Fruit fly (Drosophila melanogaster) whole organism, prepupa: ENCODE results near the gene Osi19.

Experiments
- CG10631 ChIP-seq: fragments of 200-800 bp; sonication (Bioruptor generic); optimal IDR thresholded peaks from 2 replicates; lab custom pipeline; 2016; ENCODE audit warnings: missing biosample characterization, missing genetic modification characterization
- CG11762 ChIP-seq: fragments of 200-800 bp; sonication (Bioruptor generic); optimal IDR thresholded peaks from 3 replicates; lab custom pipeline; 2016; ENCODE audit warnings: missing biosample characterization, missing genetic modification characterization; ENCODE audit not compliant: insufficient read depth
- CG15336 ChIP-seq: fragments of 200-800 bp; sonication (Bioruptor generic); IDR thresholded peaks from 2 replicates; pipeline ENCODE4 v1.3.6; 2022; ENCODE audit warnings: missing biosample characterization, missing genetic modification characterization
- CG1621 ChIP-seq: fragments of 200-800 bp; sonication (Bioruptor generic); optimal IDR thresholded peaks from 3 replicates; lab custom pipeline; 2018; ENCODE audit warnings: missing biosample characterization, mild to moderate bottlenecking, missing genetic modification characterization
- CG3032 ChIP-seq: fragments of 200-800 bp; optimal IDR thresholded peaks from 2 replicates; lab custom pipeline; 2019; ENCODE audit warnings: missing biosample characterization, mild to moderate bottlenecking, missing genetic modification characterization, moderate library complexity
- CG31627 ChIP-seq: fragments of 200-800 bp; sonication (Bioruptor generic); optimal IDR thresholded peaks from 3 replicates; lab custom pipeline; 2016; ENCODE audit warnings: missing biosample characterization, missing genetic modification characterization
- CG34406 ChIP-seq: fragments of 200-800 bp; sonication (Bioruptor generic); optimal IDR thresholded peaks from 3 replicates; lab custom pipeline; 2016; ENCODE audit warnings: missing biosample characterization, missing genetic modification characterization
- CG3919 ChIP-seq: fragments of 200-800 bp; sonication (Bioruptor generic); optimal IDR thresholded peaks from 3 replicates; lab custom pipeline; 2016; ENCODE audit warnings: missing biosample characterization, missing genetic modification characterization
- CG4318 ChIP-seq: fragments of 200-800 bp; sonication (Bioruptor generic); optimal IDR thresholded peaks from 3 replicates; lab custom pipeline; 2017; ENCODE audit warnings: missing biosample characterization, mild to moderate bottlenecking, missing genetic modification characterization
- CG6163 ChIP-seq: fragments of 200-800 bp; sonication (Bioruptor generic); IDR thresholded peaks from 3 replicates; pipeline ENCODE4 v1.3.6; 2022; ENCODE audit warnings: missing biosample characterization, missing genetic modification characterization
- CG6792 ChIP-seq: fragments of 200-800 bp; sonication (Bioruptor generic); optimal IDR thresholded peaks from 3 replicates; lab custom pipeline; 2016; ENCODE audit warnings: missing biosample characterization, missing genetic modification characterization
- CG6808 ChIP-seq: fragments of 200-800 bp; sonication (Bioruptor generic); optimal IDR thresholded peaks from 3 replicates; lab custom pipeline; 2017; ENCODE audit warnings: missing biosample characterization, missing genetic modification characterization, mild to moderate bottlenecking, moderate library complexity, missing genetic modification reagents
- CG6854 ChIP-seq: fragments of 200-800 bp; sonication (Bioruptor generic); optimal IDR thresholded peaks from 2 replicates; lab custom pipeline; 2017; ENCODE audit warnings: missing biosample characterization, mild to moderate bottlenecking, missing genetic modification characterization
- CG7368 ChIP-seq: fragments of 200-800 bp; sonication (Bioruptor generic); optimal IDR thresholded peaks from 3 replicates; lab custom pipeline; 2016; ENCODE audit warnings: missing biosample characterization, missing genetic modification characterization
- CG8119 ChIP-seq: fragments of 200-800 bp; sonication (Bioruptor generic); IDR thresholded peaks from 3 replicates; pipeline ENCODE4 v1.3.6; 2022; ENCODE audit warnings: missing biosample characterization, missing genetic modification characterization
- CG8319 ChIP-seq: fragments of 200-800 bp; sonication (Bioruptor generic); optimal IDR thresholded peaks from 3 replicates; lab custom pipeline; 2016; ENCODE audit warnings: missing biosample characterization, missing genetic modification characterization
- CG8632 ChIP-seq: fragments of 200-800 bp; sonication (Bioruptor generic); optimal IDR thresholded peaks from 3 replicates; lab custom pipeline; 2016; ENCODE audit warnings: missing biosample characterization, missing genetic modification characterization
- Eip75B ChIP-seq: fragments of 200-800 bp; sonication (Bioruptor generic); optimal IDR thresholded peaks from 3 replicates; lab custom pipeline; 2016; ENCODE audit warnings: missing biosample characterization, missing genetic modification characterization
- Eip78C ChIP-seq: fragments of 200-800 bp; sonication (Bioruptor generic); peaks from one replicate; lab custom pipeline; 2016; ENCODE audit warnings: missing biosample characterization, missing genetic modification characterization
- Ets21C ChIP-seq: fragments of 200-800 bp; sonication (Bioruptor generic); optimal IDR thresholded peaks from 3 replicates; lab custom pipeline; 2016; ENCODE audit warnings: missing biosample characterization, missing genetic modification characterization
- Ets96B ChIP-seq: fragments of 200-800 bp; optimal IDR thresholded peaks from 2 replicates; lab custom pipeline; 2019; ENCODE audit warnings: missing biosample characterization, mild to moderate bottlenecking, missing genetic modification characterization, moderate library complexity
- Gug ChIP-seq: fragments of 200-800 bp; sonication (Bioruptor generic); IDR thresholded peaks from 2 replicates; pipeline ENCODE4 v1.3.6; 2022; ENCODE audit warnings: missing biosample characterization, missing genetic modification characterization
- Hr39 ChIP-seq: fragments of 200-800 bp; sonication (Bioruptor generic); optimal IDR thresholded peaks from 2 replicates; lab custom pipeline; 2016; ENCODE audit warnings: missing biosample characterization, missing genetic modification characterization
- Hr4 ChIP-seq: fragments of 200-800 bp; sonication (Bioruptor generic); optimal IDR thresholded peaks from 3 replicates; lab custom pipeline; 2016; ENCODE audit warnings: missing biosample characterization, missing genetic modification characterization
- Lpt ChIP-seq: fragments of 200-800 bp; sonication (Bioruptor generic); optimal IDR thresholded peaks from 3 replicates; lab custom pipeline; 2016; ENCODE audit warnings: missing biosample characterization, missing genetic modification characterization
- OdsH ChIP-seq: fragments of 200-800 bp; sonication (Bioruptor generic); optimal IDR thresholded peaks from 3 replicates; lab custom pipeline; 2016; ENCODE audit warnings: missing biosample characterization, missing genetic modification characterization
- Smox ChIP-seq: fragments of 200-800 bp; sonication (Bioruptor generic); optimal IDR thresholded peaks from 3 replicates; lab custom pipeline; 2016; ENCODE audit warnings: missing biosample characterization, missing genetic modification characterization
- Sox102F ChIP-seq: fragments of 200-800 bp; sonication (Bioruptor generic); optimal IDR thresholded peaks from 2 replicates; lab custom pipeline; 2016; ENCODE audit warnings: missing biosample characterization, mild to moderate bottlenecking, missing genetic modification characterization
- Sox15 ChIP-seq: fragments of 200-800 bp; sonication (Bioruptor generic); optimal IDR thresholded peaks from 3 replicates; lab custom pipeline; 2016; ENCODE audit warnings: missing biosample characterization, missing genetic modification characterization
- achi ChIP-seq: fragments of 200-800 bp; sonication (Bioruptor generic); optimal IDR thresholded peaks from 3 replicates; lab custom pipeline; 2016; ENCODE audit warnings: missing biosample characterization, missing genetic modification characterization
- acj6 ChIP-seq: fragments of 200-800 bp; sonication (Bioruptor generic); optimal IDR thresholded peaks from 3 replicates; lab custom pipeline; 2016; ENCODE audit warnings: missing biosample characterization, missing genetic modification characterization
- dac ChIP-seq: fragments of 200-800 bp; sonication (Bioruptor generic); optimal IDR thresholded peaks from 2 replicates; lab custom pipeline; 2017; ENCODE audit warnings: missing biosample characterization, mild to moderate bottlenecking, missing genetic modification characterization
- dsx ChIP-seq: fragments of 200-800 bp; optimal IDR thresholded peaks from 3 replicates; lab custom pipeline; 2019; ENCODE audit warnings: missing biosample characterization, mild to moderate bottlenecking, missing genetic modification characterization, moderate library complexity; ENCODE audit not compliant: poor library complexity, severe bottlenecking
- eg ChIP-seq: fragments of 200-800 bp; sonication (Bioruptor generic); IDR thresholded peaks from 3 replicates; pipeline ENCODE4 v1.3.6; 2022; ENCODE audit warnings: missing biosample characterization, missing genetic modification characterization
- esn ChIP-seq: fragments of 200-800 bp; sonication (Bioruptor generic); optimal IDR thresholded peaks from 2 replicates; lab custom pipeline; 2016; ENCODE audit warnings: missing biosample characterization, mild to moderate bottlenecking, missing genetic modification characterization, moderate library complexity
- lz ChIP-seq: fragments of 200-800 bp; sonication (Bioruptor generic); optimal IDR thresholded peaks from 3 replicates; lab custom pipeline; 2016; ENCODE audit warnings: missing biosample characterization, missing genetic modification characterization
- pdm3 ChIP-seq: fragments of 200-800 bp; sonication (Bioruptor generic); optimal IDR thresholded peaks from 3 replicates; lab custom pipeline; 2016; ENCODE audit warnings: missing biosample characterization, missing genetic modification characterization
- salr ChIP-seq, 2 experiments: fragments of 200-800 bp; sonication (Bioruptor generic); optimal IDR thresholded peaks; 3 replicates each; lab custom pipeline; 2016 to 2018; ENCODE audit warnings: missing biosample characterization in 2 of 2, missing genetic modification characterization in 2 of 2, mild to moderate bottlenecking in 1 of 2
- spab ChIP-seq: fragments of 200-800 bp; sonication (Bioruptor generic); optimal IDR thresholded peaks from 2 replicates; lab custom pipeline; 2017; ENCODE audit warnings: missing biosample characterization, mild to moderate bottlenecking, missing genetic modification characterization, missing genetic modification reagents
- topi ChIP-seq: fragments of 200-800 bp; sonication (Bioruptor generic); optimal IDR thresholded peaks from 3 replicates; lab custom pipeline; 2016; ENCODE audit warnings: missing biosample characterization, missing genetic modification characterization

The Osi19 gene

dm6 chr3R:6342702-6343101, 7.5 kb downstream of the Osi19 start, which contains the start of gene CG10298:
CG10298 (plus strand) TSS chr3R:6343002.
- TF ChIP-seq Ets21C (GFP tag; lab: Kevin White, UChicago) = no peak
- no peak for TF ChIP-seq spab
- TF ChIP-seq CG34406 (GFP tag; lab: Kevin White, UChicago) = no peak
- no peak for TF ChIP-seq lz (GFP tag; lab: Kevin White, UChicago)
- no peak for TF ChIP-seq Gug (GFP tag; lab: Robert Waterston, UW)

- TF ChIP-seq CG6792 = peak; percentile 22
- peak; percentile 58 for TF ChIP-seq CG34406 (GFP tag; lab: Kevin White, UChicago)
- peak; percentile 14 for TF ChIP-seq lz (GFP tag; lab: Kevin White, UChicago)
- peak; percentile 32 for TF ChIP-seq CG7368
- TF ChIP-seq Smox (GFP tag; lab: Kevin White, UChicago) = peak; percentile 27
- no peak for TF ChIP-seq Eip75B (GFP tag; lab: Kevin White, UChicago)
- peak; percentile 35 for TF ChIP-seq topi (GFP tag; lab: Kevin White, UChicago)
- no peak for TF ChIP-seq spab
- TF ChIP-seq Lpt = no peak
- TF ChIP-seq Hr39 (GFP tag; lab: Kevin White, UChicago) = peak; percentile 23
- no peak for TF ChIP-seq Sox102F (GFP tag; lab: Kevin White, UChicago)
- TF ChIP-seq esn = peak; percentile 44
- TF ChIP-seq CG4318 (GFP tag; lab: Kevin White, UChicago) = no peak
- no peak for TF ChIP-seq CG6163 (GFP tag; lab: Robert Waterston, UW)
- TF ChIP-seq CG8632 (GFP tag; lab: Kevin White, UChicago) = peak; percentile 57
- TF ChIP-seq acj6 (GFP tag; lab: Kevin White, UChicago) = peak; percentile 52
- TF ChIP-seq CG11762 = no peak
- no peak for TF ChIP-seq CG8319 (GFP tag; lab: Kevin White, UChicago)
- TF ChIP-seq Gug (GFP tag; lab: Robert Waterston, UW) = no peak
- TF ChIP-seq dac (GFP tag; lab: Kevin White, UChicago) = no peak
- peak; percentile 13 for TF ChIP-seq dsx (GFP tag; lab: Kevin White, UChicago)
- TF ChIP-seq CG31627 (GFP tag; lab: Kevin White, UChicago) = peak; percentile 13
- peak; percentile 57 for TF ChIP-seq CG3919 (GFP tag; lab: Kevin White, UChicago)
- TF ChIP-seq CG8119 (GFP tag; lab: Robert Waterston, UW) = peak; percentile 61
- peak; percentile 99 for TF ChIP-seq CG1621 (tag; lab: Kevin White, UChicago)
- peak; percentile 53 for TF ChIP-seq CG6808 (GFP tag; lab: Kevin White, UChicago)
- TF ChIP-seq Eip78C (GFP tag; lab: Kevin White, UChicago) = peak; percentile 60
- TF ChIP-seq salr (GFP tag; optimal IDR thresholded peaks at IDR 0.05; lab: Kevin White, UChicago) = peak in 1 of 2 experiments; percentile 12
- TF ChIP-seq Ets96B (tag; lab: Kevin White, UChicago) = peak; percentile 27
- peak; percentile 19 for TF ChIP-seq Hr4 (GFP tag; lab: Kevin White, UChicago)
- peak; percentile 17 for TF ChIP-seq CG6854
- TF ChIP-seq CG3032 (tag; lab: Kevin White, UChicago) = peak; percentile 37
- peak; percentile 53 for TF ChIP-seq CG15336 (GFP tag; lab: Robert Waterston, UW)
- TF ChIP-seq CG10631 (GFP tag; lab: Kevin White, UChicago) = peak; percentile 39
- peak; percentile 24 for TF ChIP-seq pdm3 (GFP tag; lab: Kevin White, UChicago)
- TF ChIP-seq OdsH (GFP tag; lab: Kevin White, UChicago) = peak; percentile 60
- peak; percentile 15 for TF ChIP-seq Sox15 (GFP tag; lab: Kevin White, UChicago)
- TF ChIP-seq achi = peak; percentile 41
- 0 out of 3 replicates have a peak, but pooled peaks have one; percentile 14 for TF ChIP-seq eg
- TF ChIP-seq, all 60 proteins: peak for 29
Observed at dm6 chr3R:6343396-6344239, 8.5 kb downstream of the Osi19 start, which contains the start of gene CG17919. CG17919 (plus strand) TSS chr3R:6344029.
